Worm (Caenorhabditis elegans) whole organism, young adult: ENCODE data around the gene elp-1.

Experiments
- B0019.2 ChIP-seq: fragments of 200-800 bp; sonication (Bioruptor generic); conservative IDR thresholded peaks from 2 replicates; pipeline ENCODE4 v1.3.6; 2022; ENCODE audit warnings: missing genetic modification reagents, missing genetic modification characterization, missing compliant biosample characterization
- ama-1 ChIP-seq, 3 experiments: fragments of 150-350 bp in 1 of 3; sonication (generic microtip) in 2 of 3; optimal IDR thresholded peaks; 2 replicates each; lab custom pipeline; 2014 to 2018; ENCODE audit warnings: missing biosample characterization in 2 of 3, missing genetic modification characterization in 2 of 3, missing genetic modification reagents in 2 of 3
- ceh-79 ChIP-seq: sonication (generic microtip); optimal IDR thresholded peaks from 2 replicates; lab custom pipeline; 2017; ENCODE audit warnings: mild to moderate bottlenecking, missing genetic modification characterization, missing compliant biosample characterization
- efl-1 ChIP-seq: fragments of 150-350 bp; optimal IDR thresholded peaks from 2 replicates; lab custom pipeline; 2014; ENCODE audit warnings: missing biosample characterization, missing genetic modification reagents, missing genetic modification characterization
- mxl-1 ChIP-seq: sonication (generic microtip); optimal IDR thresholded peaks from 2 replicates; lab custom pipeline; 2016; ENCODE audit warnings: missing genetic modification characterization, missing compliant biosample characterization

DNA sequence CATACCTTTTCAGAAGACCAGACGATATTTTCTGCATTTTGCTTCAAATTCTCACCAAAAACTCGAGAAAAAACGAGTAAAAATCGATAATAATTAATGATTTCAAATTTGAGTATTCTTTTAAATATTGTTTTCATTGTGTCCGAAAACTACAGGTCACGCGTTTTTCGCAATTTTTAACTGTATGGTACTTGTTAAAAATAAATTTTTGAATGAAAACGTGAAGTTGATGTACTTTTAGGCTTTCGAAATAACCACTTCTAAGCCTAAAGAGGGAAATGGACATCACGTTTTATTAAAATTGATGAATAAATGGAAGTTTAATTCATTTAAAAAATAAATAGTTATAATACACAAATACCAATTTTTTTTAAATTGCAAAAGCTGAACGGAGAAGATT, 32.9 kb upstream of the elp-1 start, which contains the start of gene Y44A6D.5:
- no peak for TF ChIP-seq mxl-1 (tag; lab: Kevin White, UChicago)
- TF ChIP-seq B0019.2 (GFP tag; lab: Robert Waterston, UW): no peak
- TF ChIP-seq ama-1 (optimal IDR thresholded peaks at IDR 0.05; lab: Kevin White, UChicago): no peak
- TF ChIP-seq ama-1 (GFP tag; optimal IDR thresholded peaks at IDR 0.05; lab: Kevin White, UChicago): no peak
- no peak for TF ChIP-seq ceh-79 (tag; lab: Kevin White, UChicago)
- no peak for TF ChIP-seq efl-1 (GFP tag; lab: Kevin White, UChicago)
